Fruit fly (Drosophila melanogaster): Measurements from ENCODE around the gene CG10650.
A peak's percentile ranks its signal among the peaks of the same experiment; 100 is the strongest.

Gene CG10650

dm6 chr2L:19009130-19009529 lies 13.4 kb upstream of the CG10650 start, which contains the start of gene RpL30 (continued):
- peak; percentile 19; the same call in 1 of the 2 replicates for TF ChIP-seq sna (GFP tag; IDR thresholded peaks at IDR 0.05; ENCODE audit: partially characterized antibody)
- TF ChIP-seq Dip3 (GFP tag; optimal IDR thresholded peaks at IDR 0.05) = peak; percentile 78
- TF ChIP-seq Nf-YC (tag; optimal IDR thresholded peaks at IDR 0.05) = peak; percentile 73
- peak; percentile 78 for TF ChIP-seq Opbp (GFP tag; IDR thresholded peaks at IDR 0.05; ENCODE audit: partially characterized antibody)
- peak; percentile 78 for TF ChIP-seq CG17361 (GFP tag; IDR thresholded peaks at IDR 0.05)
- peak; percentile 54 for TF ChIP-seq CG14667 (GFP tag; IDR thresholded peaks at IDR 0.05)
- TF ChIP-seq lilli (GFP tag; optimal IDR thresholded peaks at IDR 0.05) = peak; percentile 79
- peak; percentile 92 for TF ChIP-seq CG18619 (GFP tag; optimal IDR thresholded peaks at IDR 0.05)
- peak; percentile 96 for TF ChIP-seq CG15514 (GFP tag; optimal IDR thresholded peaks at IDR 0.05)
- peak; percentile 82 for TF ChIP-seq CoRest (tag; optimal IDR thresholded peaks at IDR 0.05)
- TF ChIP-seq chif (GFP tag; optimal IDR thresholded peaks at IDR 0.05) = peak; percentile 70 to 87
- peak; percentile 56 for TF ChIP-seq CG32767 (GFP tag; IDR thresholded peaks at IDR 0.05)
- no peak for TF ChIP-seq Dip2 (GFP tag; IDR thresholded peaks at IDR 0.05)
- TF ChIP-seq tin (GFP tag; optimal IDR thresholded peaks at IDR 0.05) = peak; percentile 80
- peak; percentile 99 for TF ChIP-seq Hmr (GFP tag; optimal IDR thresholded peaks at IDR 0.05)
- peak; percentile 71; the same call in 2 of the 3 replicates for TF ChIP-seq z (GFP tag; IDR thresholded peaks at IDR 0.05)
- peak; percentile 73 for TF ChIP-seq CG8944 (GFP tag; optimal IDR thresholded peaks at IDR 0.05)
- TF ChIP-seq CG2712 (tag; optimal IDR thresholded peaks at IDR 0.05) = peak; percentile 87
- TF ChIP-seq CG11695 (GFP tag; IDR thresholded peaks at IDR 0.05) = peak; percentile 85
- peak; percentile 76 for TF ChIP-seq dmrt99B (tag; optimal IDR thresholded peaks at IDR 0.05)
- peak; percentile 56 for TF ChIP-seq Tbp (GFP tag; optimal IDR thresholded peaks at IDR 0.05)
- peak; percentile 74; the same call in 3 of the 4 replicates for TF ChIP-seq Dll (GFP tag; IDR thresholded peaks at IDR 0.05; ENCODE audit: partially characterized antibody)
- peak; percentile 70 for TF ChIP-seq Elba2 (GFP tag; optimal IDR thresholded peaks at IDR 0.05)
- peak; percentile 84 for TF ChIP-seq ase (GFP tag; IDR thresholded peaks at IDR 0.05)
- TF ChIP-seq CG31224 (GFP tag; IDR thresholded peaks at IDR 0.05) = peak; percentile 77
- TF ChIP-seq CG43689 (GFP tag; IDR thresholded peaks at IDR 0.05) = peak; percentile 55; the same call in 1 of the 2 replicates
- peak; percentile 79 for TF ChIP-seq CG18262 (tag; optimal IDR thresholded peaks at IDR 0.05)
- TF ChIP-seq CG13123 (GFP tag; optimal IDR thresholded peaks at IDR 0.05) = peak; percentile 82
- TF ChIP-seq Myb (GFP tag; optimal IDR thresholded peaks at IDR 0.05) = peak; percentile 89
- peak; percentile 86 for TF ChIP-seq ara (GFP tag; IDR thresholded peaks at IDR 0.05)
- peak; percentile 89 for TF ChIP-seq bigmax (GFP tag; optimal IDR thresholded peaks at IDR 0.05)
- TF ChIP-seq CG10979 (tag; optimal IDR thresholded peaks at IDR 0.05) = peak; percentile 80
- TF ChIP-seq CG7987 (GFP tag; optimal IDR thresholded peaks at IDR 0.05) = peak; percentile 98
- TF ChIP-seq sens-2 (GFP tag; IDR thresholded peaks at IDR 0.05) = peak; percentile 90
- peak; percentile 71 for TF ChIP-seq CG1024 (GFP tag; IDR thresholded peaks at IDR 0.05)
- TF ChIP-seq CG14965 (GFP tag; optimal IDR thresholded peaks at IDR 0.05; ENCODE audit: borderline replicate concordance) = peak; percentile 85
- TF ChIP-seq CG34422 (GFP tag; IDR thresholded peaks at IDR 0.05) = peak; percentile 90
- peak; percentile 94 for TF ChIP-seq her (GFP tag; optimal IDR thresholded peaks at IDR 0.05)
- TF ChIP-seq kah (GFP tag; optimal IDR thresholded peaks at IDR 0.05) = peak; percentile 88
- TF ChIP-seq fd3F (GFP tag; optimal IDR thresholded peaks at IDR 0.05) = peak; percentile 73
- peak; percentile 97 for TF ChIP-seq HmgZ (tag; optimal IDR thresholded peaks at IDR 0.05)
- TF ChIP-seq hth (optimal IDR thresholded peaks at IDR 0.05) = no peak
- TF ChIP-seq CG7839 (tag; optimal IDR thresholded peaks at IDR 0.05) = peak; percentile 85
- TF ChIP-seq Gsc (GFP tag; IDR thresholded peaks at IDR 0.05) = no peak
- peak; percentile 84 for TF ChIP-seq H2.0 (GFP tag; IDR thresholded peaks at IDR 0.05)
- TF ChIP-seq pfk (GFP tag; optimal IDR thresholded peaks at IDR 0.05) = peak; percentile 83
- TF ChIP-seq B-H2 (GFP tag; optimal IDR thresholded peaks at IDR 0.05) = peak; percentile 94
- peak; percentile 89 for TF ChIP-seq pho (GFP tag; optimal IDR thresholded peaks at IDR 0.05)
- TF ChIP-seq CG15479 (GFP tag; optimal IDR thresholded peaks at IDR 0.05) = peak; percentile 23
- TF ChIP-seq Gug (GFP tag; IDR thresholded peaks at IDR 0.05) = peak; percentile 49; the same call in 3 of the 4 replicates
- peak; percentile 80 for TF ChIP-seq HLH3B (GFP tag; IDR thresholded peaks at IDR 0.05)

Measured in whole organism, embryonic.